Worm (Caenorhabditis elegans) whole organism, late embryonic: ENCODE results near the gene F14D2.5.

Experiments
- F13H6.1 ChIP-seq: sonication (generic microtip); optimal IDR thresholded peaks from 2 replicates; lab custom pipeline; 2016; ENCODE audit warnings: missing genetic modification characterization, missing compliant biosample characterization
- K09A11.1 ChIP-seq: sonication (generic microtip); optimal IDR thresholded peaks from 2 replicates; lab custom pipeline; 2017; ENCODE audit warnings: antibody characterized with exemption, mild to moderate bottlenecking, missing genetic modification characterization, missing compliant biosample characterization; ENCODE audit not compliant: insufficient read depth
- ahr-1 ChIP-seq: sonication (generic microtip); optimal IDR thresholded peaks from 2 replicates; lab custom pipeline; 2016; ENCODE audit warnings: missing genetic modification characterization, missing compliant biosample characterization
- ceh-14 ChIP-seq: sonication (generic microtip); optimal IDR thresholded peaks from 2 replicates; lab custom pipeline; 2016; ENCODE audit warnings: missing genotype, missing genetic modification characterization, missing compliant biosample characterization
- ceh-18 ChIP-seq: sonication (generic microtip); optimal IDR thresholded peaks from 2 replicates; lab custom pipeline; 2016; ENCODE audit warnings: missing genetic modification characterization, missing compliant biosample characterization
- ceh-2 ChIP-seq: sonication (generic microtip); optimal IDR thresholded peaks from 2 replicates; lab custom pipeline; 2016; ENCODE audit warnings: missing genotype, missing genetic modification characterization, missing compliant biosample characterization
- ceh-24 ChIP-seq: sonication (generic microtip); optimal IDR thresholded peaks from 2 replicates; lab custom pipeline; 2016; ENCODE audit warnings: mild to moderate bottlenecking, missing genetic modification characterization, missing compliant biosample characterization
- ceh-30 ChIP-seq: fragments of 150-350 bp; optimal IDR thresholded peaks from 2 replicates; lab custom pipeline; 2014; ENCODE audit warnings: missing biosample characterization, missing genetic modification characterization
- ceh-31 ChIP-seq: sonication (generic microtip); optimal IDR thresholded peaks from 2 replicates; lab custom pipeline; 2016; ENCODE audit warnings: missing genetic modification characterization, missing compliant biosample characterization
- ceh-45 ChIP-seq: fragments of 200-800 bp; sonication (Bioruptor generic); IDR thresholded peaks from 2 replicates; pipeline ENCODE4 v1.3.6; 2022; ENCODE audit warnings: missing genetic modification reagents, missing genetic modification characterization, missing compliant biosample characterization
- ceh-48 ChIP-seq: sonication (generic microtip); optimal IDR thresholded peaks from 2 replicates; lab custom pipeline; 2016; ENCODE audit warnings: missing genetic modification characterization, inconsistent platforms, missing compliant biosample characterization
- dmd-4 ChIP-seq: sonication (generic microtip); optimal IDR thresholded peaks from 2 replicates; lab custom pipeline; 2016; ENCODE audit warnings: borderline replicate concordance, missing genetic modification characterization, missing compliant biosample characterization
- elt-2 ChIP-seq: sonication (generic microtip); optimal IDR thresholded peaks from 2 replicates; lab custom pipeline; 2016; ENCODE audit warnings: missing genetic modification reagents, missing genetic modification characterization, missing compliant biosample characterization
- ets-4 ChIP-seq: sonication (generic microtip); optimal IDR thresholded peaks from 2 replicates; lab custom pipeline; 2016; ENCODE audit warnings: missing genetic modification characterization, missing compliant biosample characterization
- fax-1 ChIP-seq: sonication (generic microtip); optimal IDR thresholded peaks from 2 replicates; lab custom pipeline; 2016; ENCODE audit warnings: missing genotype, missing genetic modification characterization, missing compliant biosample characterization
- fkh-10 ChIP-seq: fragments of 150-350 bp; optimal IDR thresholded peaks from 2 replicates; lab custom pipeline; 2014; ENCODE audit warnings: missing biosample characterization, missing genetic modification reagents, missing genetic modification characterization
- gmeb-2 ChIP-seq: sonication (generic microtip); optimal IDR thresholded peaks from 2 replicates; lab custom pipeline; 2016; ENCODE audit warnings: missing genetic modification characterization, inconsistent platforms, missing compliant biosample characterization
- hlh-15 ChIP-seq: sonication (generic microtip); optimal IDR thresholded peaks from 2 replicates; lab custom pipeline; 2016; ENCODE audit warnings: missing genetic modification characterization, missing compliant biosample characterization
- hlh-30 ChIP-seq: sonication (generic microtip); optimal IDR thresholded peaks from 2 replicates; lab custom pipeline; 2017; ENCODE audit warnings: antibody characterized with exemption, missing genetic modification characterization, missing compliant biosample characterization; ENCODE audit not compliant: insufficient read depth
- lim-6 ChIP-seq: sonication (generic microtip); optimal IDR thresholded peaks from 2 replicates; lab custom pipeline; 2016; ENCODE audit warnings: missing genetic modification characterization, missing compliant biosample characterization
- madf-2 ChIP-seq: sonication (generic microtip); optimal IDR thresholded peaks from 2 replicates; lab custom pipeline; 2017; ENCODE audit warnings: missing genetic modification characterization, missing compliant biosample characterization
- mec-3 ChIP-seq: sonication (generic microtip); optimal IDR thresholded peaks from 2 replicates; lab custom pipeline; 2016; ENCODE audit warnings: borderline replicate concordance, missing genetic modification characterization, missing compliant biosample characterization
- nfya-1 ChIP-seq: sonication (generic microtip); optimal IDR thresholded peaks from 2 replicates; lab custom pipeline; 2017; ENCODE audit warnings: missing genetic modification characterization, mild to moderate bottlenecking, missing compliant biosample characterization, antibody characterized with exemption, moderate library complexity
- nhr-11 ChIP-seq: fragments of 150-350 bp; optimal IDR thresholded peaks from 2 replicates; lab custom pipeline; 2014; ENCODE audit warnings: missing biosample characterization, missing genetic modification characterization
- nhr-232 ChIP-seq: sonication (generic microtip); optimal IDR thresholded peaks from 2 replicates; lab custom pipeline; 2016; ENCODE audit warnings: missing genetic modification characterization, missing compliant biosample characterization
- npax-4 ChIP-seq: sonication (generic microtip); optimal IDR thresholded peaks from 2 replicates; lab custom pipeline; 2016; ENCODE audit warnings: missing genetic modification characterization, missing compliant biosample characterization
- pha-4 ChIP-seq: fragments of 150-350 bp; optimal IDR thresholded peaks from 2 replicates; lab custom pipeline; 2018; ENCODE audit warnings: missing biosample characterization, missing genetic modification reagents, missing genetic modification characterization
- pqm-1 ChIP-seq: sonication (generic microtip); optimal IDR thresholded peaks from 2 replicates; lab custom pipeline; 2016; ENCODE audit warnings: missing genetic modification characterization, missing compliant biosample characterization
- rnt-1 ChIP-seq: sonication (generic microtip); optimal IDR thresholded peaks from 2 replicates; lab custom pipeline; 2016; ENCODE audit warnings: missing genetic modification characterization, missing compliant biosample characterization
- sdc-2 ChIP-seq: sonication (generic microtip); optimal IDR thresholded peaks from 2 replicates; lab custom pipeline; 2016; ENCODE audit warnings: missing genotype, missing genetic modification characterization, missing compliant biosample characterization
- sox-4 ChIP-seq: sonication (generic microtip); optimal IDR thresholded peaks from 2 replicates; lab custom pipeline; 2017; ENCODE audit warnings: mild to moderate bottlenecking, missing genetic modification characterization, inconsistent platforms, missing compliant biosample characterization
- syd-9 ChIP-seq: sonication (generic microtip); optimal IDR thresholded peaks from 2 replicates; lab custom pipeline; 2016; ENCODE audit warnings: mild to moderate bottlenecking, missing genetic modification characterization, moderate library complexity, missing compliant biosample characterization
- unc-3 ChIP-seq, 2 experiments: fragments of 200-800 bp in 1 of 2; sonication (Bioruptor generic) in 1 of 2; sonication (generic microtip) in 1 of 2; conservative IDR thresholded peaks in 1 of 2; optimal IDR thresholded peaks in 1 of 2; 2 replicates each; pipeline versions ENCODE4 v1.3.6 to Lab custom; 2016 to 2022; ENCODE audit warnings: missing compliant biosample characterization in 2 of 2, missing genetic modification characterization in 2 of 2, missing genetic modification reagents in 1 of 2
- unc-42 ChIP-seq: sonication (generic microtip); optimal IDR thresholded peaks from 2 replicates; lab custom pipeline; 2016; ENCODE audit warnings: missing genotype, missing genetic modification characterization, missing compliant biosample characterization
- unc-55 ChIP-seq: sonication (generic microtip); optimal IDR thresholded peaks from 2 replicates; lab custom pipeline; 2017; ENCODE audit warnings: missing biosample characterization, missing genetic modification reagents, missing genetic modification characterization
- zip-5 ChIP-seq: sonication (generic microtip); optimal IDR thresholded peaks from 2 replicates; lab custom pipeline; 2016; ENCODE audit warnings: missing genetic modification characterization, missing compliant biosample characterization

F14D2.5 gene

DNA sequence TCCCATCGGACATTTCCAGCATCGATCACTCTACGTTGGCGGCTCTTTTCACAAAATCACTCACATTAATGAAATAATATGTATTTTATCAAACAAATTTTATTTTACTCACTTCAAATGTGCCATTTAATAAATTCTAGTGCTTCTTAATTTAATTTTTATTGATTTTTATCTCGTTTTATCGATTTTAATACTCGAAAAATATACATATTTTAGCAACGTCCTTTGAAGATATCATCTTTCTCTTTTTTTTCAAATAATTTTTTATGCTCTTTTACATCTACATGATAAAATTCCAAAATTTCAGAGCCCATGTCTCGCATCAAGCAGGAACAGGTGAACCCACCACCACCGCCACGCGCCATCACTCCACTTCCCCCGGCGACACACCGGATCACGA, 18.5 kb downstream of the F14D2.5 start, which contains the start of the genes lido-14 and bath-27:
Gene lido-14, plus strand, starts transcription at position 301 of the 400 bp plus-strand sequence.
Gene bath-27, plus strand, starts transcription at position 306 of the 400 bp plus-strand sequence.
- TF ChIP-seq fkh-10 (GFP tag; lab: Kevin White, UChicago) (no peak), ceh-45 (GFP tag; lab: Robert Waterston, UW) (no peak), gmeb-2 (tag; lab: Kevin White, UChicago) (no peak), mec-3 (tag; lab: Kevin White, UChicago) (no peak), hlh-30 (tag; lab: Kevin White, UChicago) (no peak), zip-5 (tag; lab: Kevin White, UChicago) (no peak), ceh-31 (tag; lab: Kevin White, UChicago) (no peak), lim-6 (tag; lab: Kevin White, UChicago) (no peak), fax-1 (no peak)

DNA sequence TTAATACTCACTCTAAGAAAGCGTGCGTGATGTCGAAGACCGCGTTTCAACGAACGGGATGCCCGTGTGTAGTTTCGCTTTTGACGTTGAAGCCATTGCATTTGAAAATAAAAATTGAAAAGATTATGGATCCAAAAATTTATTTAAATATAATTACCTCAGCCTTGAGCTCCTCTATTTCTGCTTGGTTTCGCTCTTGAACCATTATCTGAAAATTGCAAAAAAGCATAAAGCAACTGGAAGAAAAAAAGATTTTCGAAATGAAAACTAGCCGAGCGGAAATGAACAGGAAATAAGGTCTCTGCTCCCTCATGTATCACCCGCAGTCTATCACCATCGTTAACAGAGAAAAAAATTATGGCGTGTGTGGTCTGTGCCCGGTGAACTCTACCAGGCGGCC, 26.7 kb downstream of the F14D2.5 start, which contains the start of gene Y49F6C.6:
Gene Y49F6C.6, minus strand, starts transcription at position 101 of the 400 bp plus-strand sequence.
- no peak for TF ChIP-seq ceh-24 (tag; lab: Kevin White, UChicago)
- TF ChIP-seq ceh-14 (tag; lab: Kevin White, UChicago): no peak
- TF ChIP-seq elt-2: no peak
- TF ChIP-seq ceh-48 (tag; lab: Kevin White, UChicago): no peak
- TF ChIP-seq ceh-30: no peak
- no peak for TF ChIP-seq npax-4 (tag; lab: Kevin White, UChicago)
- no peak for TF ChIP-seq dmd-4
- TF ChIP-seq ets-4: no peak
- TF ChIP-seq hlh-30 (tag; lab: Kevin White, UChicago): no peak
- TF ChIP-seq madf-2: no peak

DNA sequence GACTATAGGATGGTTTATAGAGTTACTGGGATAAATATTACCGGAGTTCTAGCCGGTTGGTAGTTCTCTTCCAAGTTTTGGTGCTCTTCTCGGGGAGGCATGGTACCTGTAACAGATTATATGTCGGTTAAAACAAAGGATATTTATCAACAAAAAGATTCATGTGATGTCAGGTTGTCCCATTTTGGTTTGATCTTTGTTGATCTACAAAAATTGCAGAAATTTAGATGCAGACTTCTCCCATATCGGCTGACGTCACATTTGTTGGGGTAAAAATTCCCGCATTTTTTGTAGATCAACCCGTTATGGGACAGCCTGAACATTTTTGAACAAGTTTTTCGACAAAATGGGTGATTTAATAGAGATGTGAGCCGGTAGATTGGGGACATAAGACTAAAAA, 27.7 kb downstream of the F14D2.5 start, which contains the start of gene Y49F6C.7:
Gene Y49F6C.7, minus strand, starts transcription at position 101 of the 400 bp plus-strand sequence.
- no peak for TF ChIP-seq rnt-1
- no peak for TF ChIP-seq syd-9 (tag; lab: Kevin White, UChicago)
- TF ChIP-seq hlh-15: no peak
- no peak for TF ChIP-seq ahr-1 (tag; lab: Kevin White, UChicago)
- TF ChIP-seq K09A11.1 (tag; lab: Kevin White, UChicago): no peak
- TF ChIP-seq elt-2: no peak
- no peak for TF ChIP-seq nhr-11
- no peak for TF ChIP-seq npax-4 (tag; lab: Kevin White, UChicago)
- no peak for TF ChIP-seq nfya-1
- no peak for TF ChIP-seq sox-4
- no peak for TF ChIP-seq fax-1
- no peak for TF ChIP-seq ceh-2
- TF ChIP-seq ceh-45 (GFP tag; lab: Robert Waterston, UW): no peak
- TF ChIP-seq nhr-232: no peak

DNA sequence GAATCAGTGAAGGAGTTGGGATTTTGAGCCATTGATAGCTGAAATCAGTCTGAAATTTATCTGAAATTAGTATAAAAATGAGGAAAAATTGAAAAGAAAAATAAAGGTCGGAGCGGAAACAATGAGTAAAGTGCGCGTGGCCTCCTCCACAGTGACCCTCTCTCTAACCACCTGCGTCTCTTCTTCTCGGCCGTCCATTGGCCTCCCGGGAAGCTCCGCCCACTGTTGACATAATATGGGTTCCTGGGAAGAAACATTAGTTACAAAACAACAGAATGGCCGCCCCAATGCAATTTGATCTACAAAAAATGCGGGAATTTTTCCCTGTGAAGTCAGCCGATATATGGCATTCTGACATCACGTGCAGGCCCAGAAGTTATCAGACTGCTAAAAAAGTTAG, 29.7 kb downstream of the F14D2.5 start, which contains the start of gene Y49F6C.8:
Gene Y49F6C.8, minus strand, starts transcription at position 51 of the 400 bp plus-strand sequence.
- TF ChIP-seq nfya-1: peak; percentile 96
- no peak for TF ChIP-seq ceh-48 (tag; lab: Kevin White, UChicago)

DNA sequence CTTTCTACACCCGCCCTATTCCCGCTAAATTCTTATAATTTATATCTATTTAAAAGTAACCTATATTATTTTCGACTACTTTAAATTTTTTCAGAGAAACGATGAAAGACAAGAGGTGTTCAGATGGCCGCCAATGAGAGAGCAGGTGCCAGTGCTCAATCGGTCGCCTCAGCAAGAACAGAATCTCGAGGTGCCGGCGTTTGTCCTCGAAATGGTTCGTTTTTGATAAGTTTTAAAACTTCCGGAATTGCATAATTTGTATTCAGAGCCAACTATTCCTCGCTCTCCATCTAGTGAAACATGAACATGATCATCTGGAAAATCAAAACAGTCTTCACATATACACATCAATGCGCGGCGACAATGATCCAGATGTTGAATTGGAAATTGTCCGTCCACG, 30.7 kb downstream of the F14D2.5 start, which contains the start of gene bath-23:
Gene bath-23, plus strand, starts transcription at position 301 of the 400 bp plus-strand sequence.
- TF ChIP-seq unc-55 (no peak), fax-1 (no peak), pqm-1 (tag; lab: Kevin White, UChicago) (no peak), F13H6.1 (tag; lab: Kevin White, UChicago) (no peak), ahr-1 (tag; lab: Kevin White, UChicago) (no peak), unc-3 (GFP tag; conservative IDR thresholded peaks at IDR 0.05; lab: Robert Waterston, UW) (no peak), unc-3 (tag; optimal IDR thresholded peaks at IDR 0.05; lab: Kevin White, UChicago) (no peak), gmeb-2 (tag; lab: Kevin White, UChicago) (no peak), sdc-2 (tag; lab: Kevin White, UChicago) (no peak), madf-2 (no peak), syd-9 (tag; lab: Kevin White, UChicago) (no peak), pha-4 (tag; lab: Kevin White, UChicago) (no peak), unc-42 (tag; lab: Kevin White, UChicago) (no peak), zip-5 (tag; lab: Kevin White, UChicago) (no peak), ceh-18 (no peak)
